Fruit fly (Drosophila melanogaster) whole organism, prepupa: Measurements from ENCODE around the gene Cp36.

Source experiments
- Blimp-1 ChIP-seq: fragments of 200-800 bp; sonication (Bioruptor generic); optimal IDR thresholded peaks from 3 replicates; lab custom pipeline; 2017; ENCODE audit warnings: missing biosample characterization, missing genetic modification characterization, mild to moderate bottlenecking, moderate library complexity, missing genetic modification reagents
- CG10631 ChIP-seq: fragments of 200-800 bp; sonication (Bioruptor generic); optimal IDR thresholded peaks from 2 replicates; lab custom pipeline; 2016; ENCODE audit warnings: missing biosample characterization, missing genetic modification characterization
- CG11294 ChIP-seq: fragments of 200-800 bp; sonication (Bioruptor generic); IDR thresholded peaks from 2 replicates; pipeline ENCODE4 v1.3.6; 2022; ENCODE audit warnings: missing biosample characterization, missing genetic modification characterization
- CG11762 ChIP-seq: fragments of 200-800 bp; sonication (Bioruptor generic); optimal IDR thresholded peaks from 3 replicates; lab custom pipeline; 2016; ENCODE audit warnings: missing biosample characterization, missing genetic modification characterization; ENCODE audit not compliant: insufficient read depth
- CG11902 ChIP-seq: fragments of 200-800 bp; sonication (Bioruptor generic); optimal IDR thresholded peaks from 3 replicates; lab custom pipeline; 2016; ENCODE audit warnings: missing biosample characterization, missing genetic modification characterization
- CG15336 ChIP-seq: fragments of 200-800 bp; sonication (Bioruptor generic); IDR thresholded peaks from 2 replicates; pipeline ENCODE4 v1.3.6; 2022; ENCODE audit warnings: missing biosample characterization, missing genetic modification characterization
- CG16779 ChIP-seq: fragments of 200-800 bp; sonication (Bioruptor generic); optimal IDR thresholded peaks from 3 replicates; lab custom pipeline; 2017; ENCODE audit warnings: missing biosample characterization, mild to moderate bottlenecking, missing genetic modification characterization
- CG3032 ChIP-seq: fragments of 200-800 bp; optimal IDR thresholded peaks from 2 replicates; lab custom pipeline; 2019; ENCODE audit warnings: missing biosample characterization, mild to moderate bottlenecking, missing genetic modification characterization, moderate library complexity
- CG31627 ChIP-seq: fragments of 200-800 bp; sonication (Bioruptor generic); optimal IDR thresholded peaks from 3 replicates; lab custom pipeline; 2016; ENCODE audit warnings: missing biosample characterization, missing genetic modification characterization
- CG34406 ChIP-seq: fragments of 200-800 bp; sonication (Bioruptor generic); optimal IDR thresholded peaks from 3 replicates; lab custom pipeline; 2016; ENCODE audit warnings: missing biosample characterization, missing genetic modification characterization
- CG3919 ChIP-seq: fragments of 200-800 bp; sonication (Bioruptor generic); optimal IDR thresholded peaks from 3 replicates; lab custom pipeline; 2016; ENCODE audit warnings: missing biosample characterization, missing genetic modification characterization
- CG6276 ChIP-seq: fragments of 200-800 bp; sonication (Bioruptor generic); optimal IDR thresholded peaks from 2 replicates; lab custom pipeline; 2017; ENCODE audit warnings: missing biosample characterization, mild to moderate bottlenecking, missing genetic modification characterization
- CG6792 ChIP-seq: fragments of 200-800 bp; sonication (Bioruptor generic); optimal IDR thresholded peaks from 3 replicates; lab custom pipeline; 2016; ENCODE audit warnings: missing biosample characterization, missing genetic modification characterization
- CG7368 ChIP-seq: fragments of 200-800 bp; sonication (Bioruptor generic); optimal IDR thresholded peaks from 3 replicates; lab custom pipeline; 2016; ENCODE audit warnings: missing biosample characterization, missing genetic modification characterization
- CG8119 ChIP-seq: fragments of 200-800 bp; sonication (Bioruptor generic); IDR thresholded peaks from 3 replicates; pipeline ENCODE4 v1.3.6; 2022; ENCODE audit warnings: missing biosample characterization, missing genetic modification characterization
- CG8632 ChIP-seq: fragments of 200-800 bp; sonication (Bioruptor generic); optimal IDR thresholded peaks from 3 replicates; lab custom pipeline; 2016; ENCODE audit warnings: missing biosample characterization, missing genetic modification characterization
- CG9139 ChIP-seq: fragments of 200-800 bp; sonication (Bioruptor generic); optimal IDR thresholded peaks from 3 replicates; lab custom pipeline; 2017; ENCODE audit warnings: missing biosample characterization, mild to moderate bottlenecking, missing genetic modification characterization
- Eip75B ChIP-seq: fragments of 200-800 bp; sonication (Bioruptor generic); optimal IDR thresholded peaks from 3 replicates; lab custom pipeline; 2016; ENCODE audit warnings: missing biosample characterization, missing genetic modification characterization
- Eip78C ChIP-seq: fragments of 200-800 bp; sonication (Bioruptor generic); peaks from one replicate; lab custom pipeline; 2016; ENCODE audit warnings: missing biosample characterization, missing genetic modification characterization
- Eip93F ChIP-seq: fragments of 200-800 bp; sonication (Bioruptor generic); optimal IDR thresholded peaks from 2 replicates; lab custom pipeline; 2016; ENCODE audit warnings: missing biosample characterization, mild to moderate bottlenecking, missing genetic modification characterization
- Ets21C ChIP-seq: fragments of 200-800 bp; sonication (Bioruptor generic); optimal IDR thresholded peaks from 3 replicates; lab custom pipeline; 2016; ENCODE audit warnings: missing biosample characterization, missing genetic modification characterization
- Ets96B ChIP-seq: fragments of 200-800 bp; optimal IDR thresholded peaks from 2 replicates; lab custom pipeline; 2019; ENCODE audit warnings: missing biosample characterization, mild to moderate bottlenecking, missing genetic modification characterization, moderate library complexity
- Gug ChIP-seq: fragments of 200-800 bp; sonication (Bioruptor generic); IDR thresholded peaks from 2 replicates; pipeline ENCODE4 v1.3.6; 2022; ENCODE audit warnings: missing biosample characterization, missing genetic modification characterization
- Hr39 ChIP-seq: fragments of 200-800 bp; sonication (Bioruptor generic); optimal IDR thresholded peaks from 2 replicates; lab custom pipeline; 2016; ENCODE audit warnings: missing biosample characterization, missing genetic modification characterization
- Lpt ChIP-seq: fragments of 200-800 bp; sonication (Bioruptor generic); optimal IDR thresholded peaks from 3 replicates; lab custom pipeline; 2016; ENCODE audit warnings: missing biosample characterization, missing genetic modification characterization
- Met ChIP-seq: fragments of 200-800 bp; sonication (Bioruptor generic); optimal IDR thresholded peaks from 3 replicates; lab custom pipeline; 2016; ENCODE audit warnings: missing biosample characterization, missing genetic modification characterization
- OdsH ChIP-seq: fragments of 200-800 bp; sonication (Bioruptor generic); optimal IDR thresholded peaks from 3 replicates; lab custom pipeline; 2016; ENCODE audit warnings: missing biosample characterization, missing genetic modification characterization
- Smox ChIP-seq: fragments of 200-800 bp; sonication (Bioruptor generic); optimal IDR thresholded peaks from 3 replicates; lab custom pipeline; 2016; ENCODE audit warnings: missing biosample characterization, missing genetic modification characterization
- achi ChIP-seq: fragments of 200-800 bp; sonication (Bioruptor generic); optimal IDR thresholded peaks from 3 replicates; lab custom pipeline; 2016; ENCODE audit warnings: missing biosample characterization, missing genetic modification characterization
- acj6 ChIP-seq: fragments of 200-800 bp; sonication (Bioruptor generic); optimal IDR thresholded peaks from 3 replicates; lab custom pipeline; 2016; ENCODE audit warnings: missing biosample characterization, missing genetic modification characterization
- cyc ChIP-seq: fragments of 200-800 bp; sonication (Bioruptor generic); optimal IDR thresholded peaks from 3 replicates; lab custom pipeline; 2016; ENCODE audit warnings: missing biosample characterization, missing genetic modification characterization
- dac ChIP-seq: fragments of 200-800 bp; sonication (Bioruptor generic); optimal IDR thresholded peaks from 2 replicates; lab custom pipeline; 2017; ENCODE audit warnings: missing biosample characterization, mild to moderate bottlenecking, missing genetic modification characterization
- dsx ChIP-seq: fragments of 200-800 bp; optimal IDR thresholded peaks from 3 replicates; lab custom pipeline; 2019; ENCODE audit warnings: missing biosample characterization, mild to moderate bottlenecking, missing genetic modification characterization, moderate library complexity; ENCODE audit not compliant: poor library complexity, severe bottlenecking
- eg ChIP-seq: fragments of 200-800 bp; sonication (Bioruptor generic); IDR thresholded peaks from 3 replicates; pipeline ENCODE4 v1.3.6; 2022; ENCODE audit warnings: missing biosample characterization, missing genetic modification characterization
- esn ChIP-seq: fragments of 200-800 bp; sonication (Bioruptor generic); optimal IDR thresholded peaks from 2 replicates; lab custom pipeline; 2016; ENCODE audit warnings: missing biosample characterization, mild to moderate bottlenecking, missing genetic modification characterization, moderate library complexity
- fd59A ChIP-seq: fragments of 200-800 bp; sonication (Bioruptor generic); optimal IDR thresholded peaks from 2 replicates; lab custom pipeline; 2017; ENCODE audit warnings: missing biosample characterization, mild to moderate bottlenecking, missing genetic modification characterization, missing genetic modification reagents
- fd85E ChIP-seq: fragments of 200-800 bp; sonication (Bioruptor generic); optimal IDR thresholded peaks from 3 replicates; lab custom pipeline; 2016; ENCODE audit warnings: missing biosample characterization, missing genetic modification characterization
- fkh ChIP-seq: fragments of 200-800 bp; sonication (Bioruptor generic); optimal IDR thresholded peaks from 3 replicates; lab custom pipeline; 2017; ENCODE audit warnings: missing biosample characterization, mild to moderate bottlenecking, missing genetic modification characterization, moderate library complexity
- lz ChIP-seq: fragments of 200-800 bp; sonication (Bioruptor generic); optimal IDR thresholded peaks from 3 replicates; lab custom pipeline; 2016; ENCODE audit warnings: missing biosample characterization, missing genetic modification characterization
- net ChIP-seq: fragments of 200-800 bp; sonication (Bioruptor generic); optimal IDR thresholded peaks from 3 replicates; lab custom pipeline; 2016; ENCODE audit warnings: missing biosample characterization, missing genetic modification characterization
- salr ChIP-seq, 2 experiments: fragments of 200-800 bp; sonication (Bioruptor generic); optimal IDR thresholded peaks; 3 replicates each; lab custom pipeline; 2016 to 2018; ENCODE audit warnings: missing biosample characterization in 2 of 2, missing genetic modification characterization in 2 of 2, mild to moderate bottlenecking in 1 of 2
- ss ChIP-seq, 2 experiments: fragments of 200-800 bp; sonication (Bioruptor generic); optimal IDR thresholded peaks; 2 replicates in 1 of 2; 3 replicates in 1 of 2; lab custom pipeline; 2017 to 2018; ENCODE audit warnings: mild to moderate bottlenecking in 2 of 2, missing biosample characterization in 2 of 2, missing genetic modification characterization in 2 of 2, moderate library complexity in 1 of 2
- svp ChIP-seq: fragments of 200-800 bp; sonication (Bioruptor generic); peaks from one replicate; lab custom pipeline; 2016; ENCODE audit warnings: missing biosample characterization, missing genetic modification characterization
- topi ChIP-seq: fragments of 200-800 bp; sonication (Bioruptor generic); optimal IDR thresholded peaks from 3 replicates; lab custom pipeline; 2016; ENCODE audit warnings: missing biosample characterization, missing genetic modification characterization
- vri ChIP-seq: fragments of 200-800 bp; sonication (Bioruptor generic); optimal IDR thresholded peaks from 3 replicates; lab custom pipeline; 2016; ENCODE audit warnings: missing biosample characterization, mild to moderate bottlenecking, missing genetic modification characterization

Gene Cp36

dm6 chrX:8460686-8461085 is 18.4 kb upstream of the Cp36 start, which contains the start of gene CG15347:
CG15347 (minus strand) TSS chrX:8460898.
- no peak for TF ChIP-seq eg (GFP tag; lab: Robert Waterston, UW)
- TF ChIP-seq fkh (GFP tag; lab: Kevin White, UChicago), result no peak
- TF ChIP-seq vri (GFP tag; lab: Kevin White, UChicago), result peak; percentile 78
- TF ChIP-seq net (GFP tag; lab: Kevin White, UChicago), result no peak
- TF ChIP-seq CG8119 (GFP tag; lab: Robert Waterston, UW), result no peak
- no peak for TF ChIP-seq dac
- no peak for TF ChIP-seq topi (GFP tag; lab: Kevin White, UChicago)
- peak; percentile 21 for TF ChIP-seq Eip78C (GFP tag; lab: Kevin White, UChicago)
- TF ChIP-seq CG7368 (GFP tag; lab: Kevin White, UChicago), result no peak
- no peak for TF ChIP-seq cyc
- no peak for TF ChIP-seq CG31627
- TF ChIP-seq, all 60 proteins: peak for 2

- no peak for TF ChIP-seq cyc
- TF ChIP-seq CG16779 (tag; lab: Kevin White, UChicago), result no peak
- TF ChIP-seq topi (GFP tag; lab: Kevin White, UChicago), result no peak
These were observed 18.0 kb upstream of the Cp36 start, which contains the start of gene Es2 for dm6 chrX:8461147-8461546. Es2 (plus strand) TSS chrX:8461479.

- TF ChIP-seq Met (GFP tag; lab: Kevin White, UChicago) (peak; percentile 96), Eip93F (GFP tag; lab: Kevin White, UChicago) (peak; percentile 82), Blimp-1 (peak; percentile 80), Ets21C (peak; percentile 90), achi (GFP tag; lab: Kevin White, UChicago) (peak; percentile 94), CG34406 (GFP tag; lab: Kevin White, UChicago) (peak; percentile 94), CG6792 (GFP tag; lab: Kevin White, UChicago) (peak; percentile 95), topi (GFP tag; lab: Kevin White, UChicago) (peak; percentile 96), CG3032 (peak; percentile 95), CG8632 (GFP tag; lab: Kevin White, UChicago) (peak; percentile 96), Gug (GFP tag; lab: Robert Waterston, UW) (peak; percentile 91), CG9139 (GFP tag; lab: Kevin White, UChicago) (peak; percentile 92), lz (GFP tag; lab: Kevin White, UChicago) (peak; percentile 96), Ets96B (tag; lab: Kevin White, UChicago) (peak; percentile 95), fd85E (peak; percentile 88), CG3919 (peak; percentile 95), Eip75B (GFP tag; lab: Kevin White, UChicago) (peak; percentile 95), OdsH (peak; percentile 93), dsx (GFP tag; lab: Kevin White, UChicago) (peak; percentile 94), acj6 (peak; percentile 94), CG8119 (GFP tag; lab: Robert Waterston, UW) (peak; percentile 96), dac (peak; percentile 86), fd59A (GFP tag; lab: Kevin White, UChicago) (peak; percentile 89), CG6276 (GFP tag; lab: Kevin White, UChicago) (peak; percentile 94), cyc (peak; percentile 92), vri (GFP tag; lab: Kevin White, UChicago) (peak; percentile 93), net (GFP tag; lab: Kevin White, UChicago) (peak; percentile 95), Lpt (GFP tag; lab: Kevin White, UChicago) (peak; percentile 93), salr (GFP tag; optimal IDR thresholded peaks at IDR 0.05; lab: Kevin White, UChicago) (peak; percentile 76 to 85), Hr39 (peak; percentile 90), CG10631 (peak; percentile 92), ss (GFP tag; optimal IDR thresholded peaks at IDR 0.05; lab: Kevin White, UChicago) (peak; percentile 92 to 96), Eip78C (GFP tag; lab: Kevin White, UChicago) (peak; percentile 99), CG11902 (peak; percentile 86), esn (GFP tag; lab: Kevin White, UChicago) (peak; percentile 97), Smox (GFP tag; lab: Kevin White, UChicago) (peak; percentile 95), CG7368 (GFP tag; lab: Kevin White, UChicago) (peak; percentile 92), CG15336 (peak; percentile 96), svp (GFP tag; lab: Kevin White, UChicago) (peak; percentile 98), CG11762 (peak; percentile 92), CG11294 (GFP tag; lab: Robert Waterston, UW) (peak; percentile 86), CG16779 (tag; lab: Kevin White, UChicago) (peak; percentile 92)
These were observed 14.6 kb upstream of the Cp36 start, which contains the start of gene Sptr for dm6 chrX:8464378-8465036. Sptr (minus strand) TSS chrX:8464438.
